Worm (Caenorhabditis elegans) whole organism, early embryonic: ENCODE results near the gene F42F12.3.

Source experiments
- F13C5.2 ChIP-seq: sonication (generic microtip); optimal IDR thresholded peaks from 2 replicates; lab custom pipeline; 2017; ENCODE audit warnings: mild to moderate bottlenecking, missing genetic modification characterization, inconsistent platforms, missing compliant biosample characterization
- ama-1 ChIP-seq: fragments of 150-350 bp; optimal IDR thresholded peaks from 2 replicates; lab custom pipeline; 2014

DNA sequence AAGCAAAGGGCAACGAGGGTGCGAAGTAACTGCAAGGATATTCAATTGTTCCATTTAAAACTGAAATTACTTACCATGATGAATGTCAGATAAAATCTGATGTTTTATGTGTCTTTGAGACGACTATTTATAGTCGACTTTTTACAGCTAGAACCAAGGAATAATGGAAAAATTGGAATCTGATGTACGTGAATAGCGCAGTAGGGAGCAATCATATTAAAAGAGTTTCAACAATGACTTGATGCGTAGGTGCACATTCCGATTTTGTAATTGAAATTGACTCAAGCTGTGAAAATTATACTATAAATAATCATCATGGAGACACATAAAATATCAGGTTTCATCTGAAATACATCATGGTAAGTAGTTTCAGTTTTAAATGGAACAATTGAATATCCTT, 7.1 kb upstream of the F42F12.3 start, which contains the start of the genes nspc-9 and nspc-10:
- TF ChIP-seq F13C5.2 (tag; lab: Kevin White, UChicago) = no peak
- TF ChIP-seq ama-1 (lab: Kevin White, UChicago) = no peak
